Fruit fly (Drosophila melanogaster) whole organism, embryonic: Measurements from ENCODE around the gene plx.

Experiments used
- Adf1 ChIP-seq: fragments of 200-800 bp; sonication (Bioruptor generic); IDR thresholded peaks from 2 replicates; pipeline ENCODE4 v1.3.6; 2022; ENCODE audit warnings: missing biosample characterization, missing genetic modification characterization
- Atf6 ChIP-seq: fragments of 200-800 bp; sonication (Bioruptor generic); IDR thresholded peaks from 2 replicates; pipeline ENCODE4 v1.3.6; 2022; ENCODE audit warnings: missing biosample characterization, missing genetic modification characterization
- CG11085 ChIP-seq: fragments of 200-800 bp; sonication (Bioruptor generic); IDR thresholded peaks from 2 replicates; pipeline ENCODE4 v1.3.6; 2022; ENCODE audit warnings: missing biosample characterization, missing genetic modification characterization
- CG5953 ChIP-seq: fragments of 200-800 bp; sonication (Bioruptor generic); IDR thresholded peaks from 2 replicates; pipeline ENCODE4 v1.3.6; 2022; ENCODE audit warnings: missing biosample characterization, missing genetic modification characterization
- Nf-YA ChIP-seq: fragments of 200-800 bp; sonication (Bioruptor generic); IDR thresholded peaks from 2 replicates; pipeline ENCODE4 v1.3.6; 2022; ENCODE audit warnings: missing biosample characterization, missing genetic modification characterization
- Tbp ChIP-seq: fragments of >200 bp; optimal IDR thresholded peaks from 2 replicates; lab custom pipeline; 2018; ENCODE audit warnings: missing biosample characterization, missing genetic modification characterization
- bsh ChIP-seq, 2 experiments: fragments of 200-800 bp; sonication (Bioruptor generic); optimal IDR thresholded peaks; 2 replicates each; lab custom pipeline; 2017 to 2018; ENCODE audit warnings: mild to moderate bottlenecking in 2 of 2, missing biosample characterization in 2 of 2, missing genetic modification characterization in 2 of 2, moderate library complexity in 1 of 2
- dati ChIP-seq: fragments of 200-800 bp; sonication (Bioruptor generic); IDR thresholded peaks from 2 replicates; pipeline ENCODE4 v1.3.6; 2022; ENCODE audit warnings: missing biosample characterization, missing genetic modification characterization
- fru ChIP-seq: fragments of >200 bp; optimal IDR thresholded peaks from 2 replicates; lab custom pipeline; 2017
- ind ChIP-seq: fragments of 200-800 bp; sonication (Bioruptor generic); optimal IDR thresholded peaks from 3 replicates; lab custom pipeline; 2016; ENCODE audit warnings: missing biosample characterization, missing genetic modification characterization
- tna ChIP-seq: fragments of 200-800 bp; sonication (Bioruptor generic); IDR thresholded peaks from 2 replicates; pipeline ENCODE4 v1.3.6; 2022; ENCODE audit warnings: missing biosample characterization, missing genetic modification characterization; ENCODE audit not compliant: partially characterized antibody

dm6 chr3R:5682238-5682637, 3.4 kb upstream of the plx start:
- TF ChIP-seq bsh (GFP tag; optimal IDR thresholded peaks at IDR 0.05; lab: Kevin White, UChicago) (peak in 1 of 2 experiments; percentile 28), tna (GFP tag; lab: Robert Waterston, UW) (no peak), CG5953 (no peak), Adf1 (no peak), Nf-YA (GFP tag; lab: Robert Waterston, UW) (no peak), Tbp (no peak), Atf6 (GFP tag; lab: Robert Waterston, UW) (no peak), dati (no peak), ind (no peak), CG11085 (GFP tag; lab: Robert Waterston, UW) (no peak), fru (no peak)
